Worm (Caenorhabditis elegans) whole organism, late embryonic: ENCODE data around the gene C01G5.9.

Experiments
- C08G9.2 ChIP-seq: sonication (generic microtip); optimal IDR thresholded peaks from 2 replicates; lab custom pipeline; 2016; ENCODE audit warnings: mild to moderate bottlenecking, missing genetic modification characterization, moderate library complexity, missing compliant biosample characterization
- C38D4.7 ChIP-seq: fragments of 200-800 bp; sonication (Bioruptor generic); optimal IDR thresholded peaks from 2 replicates; lab custom pipeline; 2018; ENCODE audit warnings: mild to moderate bottlenecking, missing genetic modification characterization, moderate library complexity, missing compliant biosample characterization
- K02D7.2 ChIP-seq: sonication (generic microtip); optimal IDR thresholded peaks from 2 replicates; lab custom pipeline; 2017; ENCODE audit warnings: mild to moderate bottlenecking, missing genetic modification characterization, missing compliant biosample characterization
- T23F11.4 ChIP-seq: fragments of 200-800 bp; sonication (Bioruptor generic); optimal IDR thresholded peaks from 2 replicates; lab custom pipeline; 2018; ENCODE audit warnings: mild to moderate bottlenecking, missing genetic modification characterization, missing compliant biosample characterization
- Y22D7AL.16 ChIP-seq: sonication (generic microtip); optimal IDR thresholded peaks from 2 replicates; lab custom pipeline; 2016; ENCODE audit warnings: missing genetic modification characterization, missing compliant biosample characterization
- ama-1 ChIP-seq: fragments of 150-350 bp; optimal IDR thresholded peaks from 2 replicates; lab custom pipeline; 2014
- ceh-14 ChIP-seq: sonication (generic microtip); optimal IDR thresholded peaks from 2 replicates; lab custom pipeline; 2016; ENCODE audit warnings: missing genotype, missing genetic modification characterization, missing compliant biosample characterization
- ceh-19 ChIP-seq: fragments of 200-800 bp; sonication (Bioruptor generic); optimal IDR thresholded peaks from 2 replicates; lab custom pipeline; 2018; ENCODE audit warnings: mild to moderate bottlenecking, missing genetic modification characterization, missing compliant biosample characterization
- ceh-2 ChIP-seq: sonication (generic microtip); optimal IDR thresholded peaks from 2 replicates; lab custom pipeline; 2016; ENCODE audit warnings: missing genotype, missing genetic modification characterization, missing compliant biosample characterization
- ceh-22 ChIP-seq: sonication (generic microtip); optimal IDR thresholded peaks from 2 replicates; lab custom pipeline; 2017; ENCODE audit warnings: missing biosample characterization, missing genetic modification characterization
- ceh-24 ChIP-seq: sonication (generic microtip); optimal IDR thresholded peaks from 2 replicates; lab custom pipeline; 2016; ENCODE audit warnings: mild to moderate bottlenecking, missing genetic modification characterization, missing compliant biosample characterization
- ceh-30 ChIP-seq: fragments of 150-350 bp; optimal IDR thresholded peaks from 2 replicates; lab custom pipeline; 2014; ENCODE audit warnings: missing biosample characterization, missing genetic modification characterization
- ceh-34 ChIP-seq: sonication (generic microtip); optimal IDR thresholded peaks from 2 replicates; lab custom pipeline; 2016; ENCODE audit warnings: mild to moderate bottlenecking, missing genetic modification characterization, missing compliant biosample characterization
- ceh-45 ChIP-seq: fragments of 200-800 bp; sonication (Bioruptor generic); IDR thresholded peaks from 2 replicates; pipeline ENCODE4 v1.3.6; 2022; ENCODE audit warnings: missing genetic modification reagents, missing genetic modification characterization, missing compliant biosample characterization
- ceh-48 ChIP-seq: sonication (generic microtip); optimal IDR thresholded peaks from 2 replicates; lab custom pipeline; 2016; ENCODE audit warnings: missing genetic modification characterization, inconsistent platforms, missing compliant biosample characterization
- ceh-6 ChIP-seq: fragments of 200-800 bp; sonication (Bioruptor generic); optimal IDR thresholded peaks from 2 replicates; lab custom pipeline; 2018; ENCODE audit warnings: mild to moderate bottlenecking, missing genetic modification characterization, missing compliant biosample characterization
- dmd-4 ChIP-seq: sonication (generic microtip); optimal IDR thresholded peaks from 2 replicates; lab custom pipeline; 2016; ENCODE audit warnings: borderline replicate concordance, missing genetic modification characterization, missing compliant biosample characterization
- dve-1 ChIP-seq: sonication (generic microtip); optimal IDR thresholded peaks from 2 replicates; lab custom pipeline; 2017; ENCODE audit warnings: antibody characterized with exemption, mild to moderate bottlenecking, missing genetic modification characterization, missing compliant biosample characterization
- elt-2 ChIP-seq: sonication (generic microtip); optimal IDR thresholded peaks from 2 replicates; lab custom pipeline; 2016; ENCODE audit warnings: missing genetic modification reagents, missing genetic modification characterization, missing compliant biosample characterization
- elt-4 ChIP-seq: sonication (generic microtip); optimal IDR thresholded peaks from 2 replicates; lab custom pipeline; 2016; ENCODE audit warnings: missing genetic modification characterization, missing compliant biosample characterization
- eyg-1 ChIP-seq: sonication (generic microtip); optimal IDR thresholded peaks from 2 replicates; lab custom pipeline; 2016; ENCODE audit warnings: missing genotype, missing genetic modification characterization, missing compliant biosample characterization
- fax-1 ChIP-seq: sonication (generic microtip); optimal IDR thresholded peaks from 2 replicates; lab custom pipeline; 2016; ENCODE audit warnings: missing genotype, missing genetic modification characterization, missing compliant biosample characterization
- fkh-10 ChIP-seq: fragments of 150-350 bp; optimal IDR thresholded peaks from 2 replicates; lab custom pipeline; 2014; ENCODE audit warnings: missing biosample characterization, missing genetic modification reagents, missing genetic modification characterization
- hlh-30 ChIP-seq: sonication (generic microtip); optimal IDR thresholded peaks from 2 replicates; lab custom pipeline; 2017; ENCODE audit warnings: antibody characterized with exemption, missing genetic modification characterization, missing compliant biosample characterization; ENCODE audit not compliant: insufficient read depth
- lim-6 ChIP-seq: sonication (generic microtip); optimal IDR thresholded peaks from 2 replicates; lab custom pipeline; 2016; ENCODE audit warnings: missing genetic modification characterization, missing compliant biosample characterization
- lin-11 ChIP-seq: fragments of 200-800 bp; sonication (Bioruptor generic); optimal IDR thresholded peaks from 2 replicates; lab custom pipeline; 2018; ENCODE audit warnings: mild to moderate bottlenecking, missing genetic modification characterization, missing compliant biosample characterization
- madf-2 ChIP-seq: sonication (generic microtip); optimal IDR thresholded peaks from 2 replicates; lab custom pipeline; 2017; ENCODE audit warnings: missing genetic modification characterization, missing compliant biosample characterization
- mec-3 ChIP-seq: sonication (generic microtip); optimal IDR thresholded peaks from 2 replicates; lab custom pipeline; 2016; ENCODE audit warnings: borderline replicate concordance, missing genetic modification characterization, missing compliant biosample characterization
- nhr-232 ChIP-seq: sonication (generic microtip); optimal IDR thresholded peaks from 2 replicates; lab custom pipeline; 2016; ENCODE audit warnings: missing genetic modification characterization, missing compliant biosample characterization
- npax-4 ChIP-seq: sonication (generic microtip); optimal IDR thresholded peaks from 2 replicates; lab custom pipeline; 2016; ENCODE audit warnings: missing genetic modification characterization, missing compliant biosample characterization
- odd-2 ChIP-seq: sonication (generic microtip); optimal IDR thresholded peaks from 2 replicates; lab custom pipeline; 2017; ENCODE audit warnings: antibody characterized with exemption, mild to moderate bottlenecking, missing genetic modification characterization, missing compliant biosample characterization
- pat-9 ChIP-seq: fragments of 200-800 bp; sonication (Bioruptor generic); optimal IDR thresholded peaks from 2 replicates; lab custom pipeline; 2018; ENCODE audit warnings: mild to moderate bottlenecking, missing genetic modification characterization, moderate library complexity, missing compliant biosample characterization
- pax-1 ChIP-seq: fragments of 150-350 bp; optimal IDR thresholded peaks from 2 replicates; lab custom pipeline; 2014; ENCODE audit warnings: missing biosample characterization, missing genetic modification characterization
- pha-2 ChIP-seq: sonication (generic microtip); optimal IDR thresholded peaks from 2 replicates; lab custom pipeline; 2017; ENCODE audit warnings: mild to moderate bottlenecking, missing genetic modification characterization, missing compliant biosample characterization
- pha-4 ChIP-seq: fragments of 150-350 bp; optimal IDR thresholded peaks from 2 replicates; lab custom pipeline; 2018; ENCODE audit warnings: missing biosample characterization, missing genetic modification reagents, missing genetic modification characterization
- pqm-1 ChIP-seq: sonication (generic microtip); optimal IDR thresholded peaks from 2 replicates; lab custom pipeline; 2016; ENCODE audit warnings: missing genetic modification characterization, missing compliant biosample characterization
- ref-2 ChIP-seq: sonication (generic microtip); optimal IDR thresholded peaks from 2 replicates; lab custom pipeline; 2016; ENCODE audit warnings: missing genetic modification characterization, missing compliant biosample characterization
- sox-2 ChIP-seq: fragments of 200-800 bp; sonication (Bioruptor generic); IDR thresholded peaks from 2 replicates; pipeline ENCODE4 v1.3.6; 2022; ENCODE audit warnings: missing genetic modification reagents, missing genetic modification characterization, missing compliant biosample characterization
- syd-9 ChIP-seq: sonication (generic microtip); optimal IDR thresholded peaks from 2 replicates; lab custom pipeline; 2016; ENCODE audit warnings: mild to moderate bottlenecking, missing genetic modification characterization, moderate library complexity, missing compliant biosample characterization
- tbx-2 ChIP-seq: sonication (generic microtip); optimal IDR thresholded peaks from 2 replicates; lab custom pipeline; 2016; ENCODE audit warnings: missing genetic modification characterization, missing compliant biosample characterization
- tbx-7 ChIP-seq: sonication (generic microtip); optimal IDR thresholded peaks from 2 replicates; lab custom pipeline; 2016; ENCODE audit warnings: missing genotype, missing genetic modification characterization, missing compliant biosample characterization
- ttx-3 ChIP-seq: sonication (generic microtip); optimal IDR thresholded peaks from 2 replicates; lab custom pipeline; 2016; ENCODE audit warnings: missing genetic modification reagents, missing genetic modification characterization, missing compliant biosample characterization
- unc-42 ChIP-seq: sonication (generic microtip); optimal IDR thresholded peaks from 2 replicates; lab custom pipeline; 2016; ENCODE audit warnings: missing genotype, missing genetic modification characterization, missing compliant biosample characterization
- unc-55 ChIP-seq: sonication (generic microtip); optimal IDR thresholded peaks from 2 replicates; lab custom pipeline; 2017; ENCODE audit warnings: missing biosample characterization, missing genetic modification reagents, missing genetic modification characterization
- unc-86 ChIP-seq: sonication (generic microtip); optimal IDR thresholded peaks from 2 replicates; lab custom pipeline; 2016; ENCODE audit warnings: missing genetic modification characterization, missing compliant biosample characterization
- ztf-16 ChIP-seq: sonication (generic microtip); optimal IDR thresholded peaks from 2 replicates; lab custom pipeline; 2017; ENCODE audit warnings: missing genetic modification characterization, missing compliant biosample characterization

C01G5.9 gene

ce11 chrIV:6556624-6557368 lies 37.1 kb downstream of the C01G5.9 start, which contains the start of gene try-3 (continued):
- TF ChIP-seq lin-11 (tag; lab: Kevin White, UChicago) (peak; percentile 56), tbx-2 (tag; lab: Kevin White, UChicago) (peak; percentile 49), mec-3 (tag; lab: Kevin White, UChicago) (no peak), sox-2 (GFP tag; lab: Robert Waterston, UW) (no peak), K02D7.2 (peak; percentile 2), pha-2 (peak; percentile 47), odd-2 (tag; lab: Kevin White, UChicago) (peak; percentile 25), unc-86 (tag; lab: Kevin White, UChicago) (no peak), C08G9.2 (tag; lab: Kevin White, UChicago) (peak; percentile 17), ref-2 (tag; lab: Kevin White, UChicago) (peak; percentile 43), ceh-34 (tag; lab: Kevin White, UChicago) (peak; percentile 24), elt-4 (no peak), npax-4 (no peak), nhr-232 (tag; lab: Kevin White, UChicago) (peak; percentile 53), dve-1 (peak; percentile 68), ttx-3 (tag; lab: Kevin White, UChicago) (peak; percentile 42), ceh-30 (tag; lab: Kevin White, UChicago) (peak; percentile 7), dmd-4 (tag; lab: Kevin White, UChicago) (no peak), syd-9 (tag; lab: Kevin White, UChicago) (peak; percentile 32), pat-9 (tag; lab: Kevin White, UChicago) (peak; percentile 50), hlh-30 (tag; lab: Kevin White, UChicago) (no peak), ama-1 (lab: Kevin White, UChicago) (no peak), eyg-1 (tag; lab: Kevin White, UChicago) (peak; percentile 36), ceh-22 (tag; lab: Kevin White, UChicago) (no peak), ceh-48 (tag; lab: Kevin White, UChicago) (no peak), ztf-16 (tag; lab: Kevin White, UChicago) (peak; percentile 67), ceh-45 (no peak), pax-1 (tag; lab: Kevin White, UChicago) (no peak), lim-6 (tag; lab: Kevin White, UChicago) (no peak), tbx-7 (tag; lab: Kevin White, UChicago) (no peak), elt-2 (peak; percentile 77), fkh-10 (no peak), fax-1 (tag; lab: Kevin White, UChicago) (peak; percentile 20), T23F11.4 (GFP tag; lab: Kevin White, UChicago) (peak; percentile 60), ceh-6 (peak; percentile 58), pha-4 (tag; lab: Kevin White, UChicago) (no peak), ceh-2 (no peak), unc-42 (no peak), ceh-24 (tag; lab: Kevin White, UChicago) (no peak), ceh-14 (tag; lab: Kevin White, UChicago) (peak; percentile 41), C38D4.7 (peak; percentile 34), madf-2 (tag; lab: Kevin White, UChicago) (no peak), pqm-1 (tag; lab: Kevin White, UChicago) (peak; percentile 26), ceh-19 (peak; percentile 52), unc-55 (GFP tag; lab: Kevin White, UChicago) (no peak), Y22D7AL.16 (tag; lab: Kevin White, UChicago) (no peak)
